Worm (Caenorhabditis elegans) whole organism, early embryonic: ENCODE data around the gene M176.11.

Experiments
- B0310.2 ChIP-seq: sonication (generic microtip); optimal IDR thresholded peaks from 2 replicates; lab custom pipeline; 2016; ENCODE audit warnings: mild to moderate bottlenecking, missing genetic modification characterization, missing compliant biosample characterization
- F13C5.2 ChIP-seq: sonication (generic microtip); optimal IDR thresholded peaks from 2 replicates; lab custom pipeline; 2017; ENCODE audit warnings: mild to moderate bottlenecking, missing genetic modification characterization, inconsistent platforms, missing compliant biosample characterization
- aly-1 ChIP-seq: sonication (generic microtip); optimal IDR thresholded peaks from 2 replicates; lab custom pipeline; 2016; ENCODE audit warnings: missing genetic modification characterization, missing compliant biosample characterization
- ama-1 ChIP-seq: fragments of 150-350 bp; optimal IDR thresholded peaks from 2 replicates; lab custom pipeline; 2014
- ceh-13 ChIP-seq: fragments of 200-800 bp; sonication (Bioruptor generic); optimal IDR thresholded peaks from 2 replicates; lab custom pipeline; 2018; ENCODE audit warnings: mild to moderate bottlenecking, missing genetic modification characterization, missing compliant biosample characterization
- ceh-36 ChIP-seq: sonication (generic microtip); optimal IDR thresholded peaks from 2 replicates; lab custom pipeline; 2016; ENCODE audit warnings: missing genetic modification characterization, inconsistent platforms, missing compliant biosample characterization
- ets-7 ChIP-seq: sonication (generic microtip); optimal IDR thresholded peaks from 2 replicates; lab custom pipeline; 2016; ENCODE audit warnings: missing genotype, missing genetic modification characterization, missing compliant biosample characterization
- hmbx-1 ChIP-seq: sonication (generic microtip); optimal IDR thresholded peaks from 2 replicates; lab custom pipeline; 2016; ENCODE audit warnings: mild to moderate bottlenecking, missing genetic modification characterization, missing compliant biosample characterization
- pes-1 ChIP-seq: fragments of 200-800 bp; sonication (Bioruptor generic); IDR thresholded peaks from 2 replicates; pipeline ENCODE4 v1.3.6; 2022; ENCODE audit warnings: missing genetic modification reagents, missing genetic modification characterization, missing compliant biosample characterization
- scrt-1 ChIP-seq: fragments of 200-800 bp; sonication (Bioruptor generic); IDR thresholded peaks from 2 replicates; pipeline ENCODE4 v1.3.6; 2022; ENCODE audit warnings: missing genetic modification characterization, missing compliant biosample characterization
- sea-1 ChIP-seq: fragments of 200-800 bp; sonication (Bioruptor generic); conservative IDR thresholded peaks from 2 replicates; pipeline ENCODE4 v1.3.6; 2022; ENCODE audit warnings: missing genetic modification characterization, missing compliant biosample characterization
- tbx-37 ChIP-seq: fragments of 200-800 bp; sonication (Bioruptor generic); conservative IDR thresholded peaks from 2 replicates; pipeline ENCODE4 v1.3.6; 2022; ENCODE audit warnings: missing genetic modification reagents, missing genetic modification characterization, missing compliant biosample characterization
- tra-4 ChIP-seq: sonication (generic microtip); optimal IDR thresholded peaks from 2 replicates; lab custom pipeline; 2017; ENCODE audit warnings: missing genetic modification characterization, missing compliant biosample characterization

ce11 chrII:9445368-9445767 lies 23.3 kb downstream of the M176.11 start, which contains the start of gene R09D1.13:
- TF ChIP-seq ama-1 (lab: Kevin White, UChicago): no peak
- TF ChIP-seq pes-1 (GFP tag; lab: Robert Waterston, UW): no peak
- no peak for TF ChIP-seq tra-4
- TF ChIP-seq aly-1 (tag; lab: Kevin White, UChicago): no peak
- no peak for TF ChIP-seq F13C5.2 (tag; lab: Kevin White, UChicago)
- no peak for TF ChIP-seq tbx-37 (GFP tag; lab: Robert Waterston, UW)
- TF ChIP-seq ets-7 (tag; lab: Kevin White, UChicago): no peak
- no peak for TF ChIP-seq hmbx-1 (tag; lab: Kevin White, UChicago)
- TF ChIP-seq scrt-1 (GFP tag; lab: Robert Waterston, UW): no peak
- no peak for TF ChIP-seq ceh-36 (tag; lab: Kevin White, UChicago)
- TF ChIP-seq B0310.2 (tag; lab: Kevin White, UChicago): no peak
- no peak for TF ChIP-seq ceh-13 (GFP tag; lab: Kevin White, UChicago)
- no peak for TF ChIP-seq sea-1 (GFP tag; lab: Robert Waterston, UW)
